Worm (Caenorhabditis elegans): Measurements from ENCODE around the gene Y55F3BR.2.

Y55F3BR.2 gene

ce11 chrIV:884707-885394 is 26.1 kb downstream of the Y55F3BR.2 start, which contains the start of gene mak-2 (continued):
- TF ChIP-seq vab-7 (GFP tag; IDR thresholded peaks at IDR 0.05) (peak; percentile 52), unc-130 (GFP tag; optimal IDR thresholded peaks at IDR 0.05) (no peak), hlh-30 (tag; optimal IDR thresholded peaks at IDR 0.05; ENCODE audit: insufficient read depth) (peak; percentile 75), zip-11 (GFP tag; IDR thresholded peaks at IDR 0.05) (no peak), cey-2 (tag; optimal IDR thresholded peaks at IDR 0.05; ENCODE audit: borderline replicate concordance, insufficient read depth) (no peak), mes-2 (tag; optimal IDR thresholded peaks at IDR 0.05; ENCODE audit: poor library complexity, severe bottlenecking) (peak; percentile 84), F10B5.3 (tag; optimal IDR thresholded peaks at IDR 0.05) (no peak), F49E8.2 (tag; optimal IDR thresholded peaks at IDR 0.05; ENCODE audit: borderline replicate concordance) (no peak), zfp-3 (GFP tag; conservative IDR thresholded peaks at IDR 0.05) (no peak), unc-39 (tag; optimal IDR thresholded peaks at IDR 0.05) (no peak), dpl-1 (GFP tag; optimal IDR thresholded peaks at IDR 0.05) (peak; percentile 78), ceh-62 (tag; optimal IDR thresholded peaks at IDR 0.05) (no peak), T26A8.4 (GFP tag; IDR thresholded peaks at IDR 0.05) (no peak; the same call in 1 of the 2 replicates), ceh-82 (tag; optimal IDR thresholded peaks at IDR 0.05) (no peak), mdt-29 (GFP tag; IDR thresholded peaks at IDR 0.05) (no peak), ZK546.5 (tag; optimal IDR thresholded peaks at IDR 0.05) (no peak), tag-97 (GFP tag; IDR thresholded peaks at IDR 0.05) (no peak), F37D6.2 (tag; optimal IDR thresholded peaks at IDR 0.05) (no peak), lin-13 (GFP tag; optimal IDR thresholded peaks at IDR 0.05) (peak; percentile 78), unc-62 (GFP tag; optimal IDR thresholded peaks at IDR 0.05 in 1 of 2) (peak in 1 of 2 experiments; percentile 98), unc-62 (tag; optimal IDR thresholded peaks at IDR 0.05) (no peak), madf-5 (GFP tag; IDR thresholded peaks at IDR 0.05) (no peak), F26F4.8 (GFP tag; conservative IDR thresholded peaks at IDR 0.05) (no peak), tra-1 (GFP tag; IDR thresholded peaks at IDR 0.05) (no peak), rbr-2 (tag; optimal IDR thresholded peaks at IDR 0.05) (peak; percentile 68), madf-9 (GFP tag; conservative IDR thresholded peaks at IDR 0.05) (no peak), ces-1 (GFP tag; optimal IDR thresholded peaks at IDR 0.05) (no peak), pqm-1 (tag; optimal IDR thresholded peaks at IDR 0.05) (peak; percentile 74), daf-8 (GFP tag; IDR thresholded peaks at IDR 0.05) (no peak), lin-39 (tag; optimal IDR thresholded peaks at IDR 0.05) (no peak), attf-4 (tag; optimal IDR thresholded peaks at IDR 0.05) (no peak), duxl-1 (tag; optimal IDR thresholded peaks at IDR 0.05; ENCODE audit: poor library complexity) (peak; percentile 27), mxl-2 (GFP tag; conservative IDR thresholded peaks at IDR 0.05) (no peak), dmd-6 (GFP tag; IDR thresholded peaks at IDR 0.05) (peak; percentile 63), lin-38 (GFP tag; IDR thresholded peaks at IDR 0.05) (peak; percentile 96), nhr-77 (tag; optimal IDR thresholded peaks at IDR 0.05) (peak; percentile 74), ama-1 (optimal IDR thresholded peaks at IDR 0.05) (no peak), egl-27 (tag; optimal IDR thresholded peaks at IDR 0.05) (no peak), mep-1 (tag; optimal IDR thresholded peaks at IDR 0.05) (peak; percentile 86), sdz-12 (GFP tag; optimal IDR thresholded peaks at IDR 0.05) (no peak), Y5F2A.4 (GFP tag; optimal IDR thresholded peaks at IDR 0.05) (no peak), snpc-4 (tag; optimal IDR thresholded peaks at IDR 0.05) (no peak), daf-19 (GFP tag; conservative IDR thresholded peaks at IDR 0.05) (no peak), nhr-41 (GFP tag; IDR thresholded peaks at IDR 0.05) (no peak), nhr-237 (tag; optimal IDR thresholded peaks at IDR 0.05) (no peak), mxl-3 (GFP tag; optimal IDR thresholded peaks at IDR 0.05) (peak; percentile 46), arid-1 (GFP tag; conservative IDR thresholded peaks at IDR 0.05) (no peak), ceh-28 (tag; optimal IDR thresholded peaks at IDR 0.05) (no peak), Y48G9A.11 (GFP tag; IDR thresholded peaks at IDR 0.05) (no peak), lim-7 (GFP tag; IDR thresholded peaks at IDR 0.05) (no peak)

Data from whole organism, L4 larva.